Fruit fly (Drosophila melanogaster) whole organism, embryonic: ENCODE measurements around the gene CG8135.

Experiments used
- CG14441 ChIP-seq: fragments of 200-800 bp; sonication (Bioruptor generic); IDR thresholded peaks from 2 replicates; pipeline ENCODE4 v1.3.6; 2022; ENCODE audit warnings: missing biosample characterization, missing genetic modification characterization
- CG1602 ChIP-seq: fragments of 200-800 bp; sonication (Bioruptor generic); optimal IDR thresholded peaks from 3 replicates; lab custom pipeline; 2016; ENCODE audit warnings: missing biosample characterization, missing genetic modification characterization
- CG4730 ChIP-seq: fragments of 200-800 bp; sonication (Bioruptor generic); IDR thresholded peaks from 2 replicates; pipeline ENCODE4 v1.3.6; 2022; ENCODE audit warnings: missing biosample characterization, missing genetic modification characterization
- CG7839 ChIP-seq: fragments of 200-800 bp; sonication (Bioruptor generic); optimal IDR thresholded peaks from 3 replicates; lab custom pipeline; 2018; ENCODE audit warnings: missing biosample characterization, mild to moderate bottlenecking, missing genetic modification characterization, moderate library complexity
- CG9932 ChIP-seq: fragments of 200-800 bp; sonication (Bioruptor generic); IDR thresholded peaks from 2 replicates; pipeline ENCODE4 v1.3.6; 2022; ENCODE audit warnings: missing biosample characterization, missing genetic modification characterization
- Sox102F ChIP-seq: fragments of 200-800 bp; sonication (Bioruptor generic); optimal IDR thresholded peaks from 2 replicates; lab custom pipeline; 2018; ENCODE audit warnings: missing biosample characterization, mild to moderate bottlenecking, missing genetic modification characterization, moderate library complexity
- onecut ChIP-seq: fragments of 200-800 bp; sonication (Bioruptor generic); IDR thresholded peaks from 2 replicates; pipeline ENCODE4 v1.3.6; 2022; ENCODE audit warnings: missing biosample characterization, missing genetic modification characterization
- p53 ChIP-seq: fragments of 200-800 bp; sonication (Bioruptor generic); optimal IDR thresholded peaks from 2 replicates; lab custom pipeline; 2016; ENCODE audit warnings: missing biosample characterization, missing genetic modification characterization

- TF ChIP-seq CG9932 (peak; percentile 75), p53 (peak; percentile 60), Sox102F (GFP tag; lab: Kevin White, UChicago) (no peak), onecut (GFP tag; lab: Robert Waterston, UW) (peak; percentile 86), CG7839 (no peak), CG14441 (GFP tag; lab: Robert Waterston, UW) (peak; percentile 45; the same call in 1 of the 2 replicates), CG4730 (GFP tag; lab: Robert Waterston, UW) (0 out of 2 replicates have a peak, but pooled peaks have one; percentile 36), CG1602 (peak; percentile 69)
Observed at dm6 chr3R:9404104-9404512, at the start of gene CG8135, which contains the start of the genes CG9356 and BBIP1.
